Fruit fly (Drosophila melanogaster) whole organism, prepupa: Measurements from ENCODE around the gene CG31109.

Experiments used
- Blimp-1 ChIP-seq: fragments of 200-800 bp; sonication (Bioruptor generic); optimal IDR thresholded peaks from 3 replicates; lab custom pipeline; 2017; ENCODE audit warnings: missing biosample characterization, missing genetic modification characterization, mild to moderate bottlenecking, moderate library complexity, missing genetic modification reagents
- CG11294 ChIP-seq: fragments of 200-800 bp; sonication (Bioruptor generic); IDR thresholded peaks from 2 replicates; pipeline ENCODE4 v1.3.6; 2022; ENCODE audit warnings: missing biosample characterization, missing genetic modification characterization
- CG11762 ChIP-seq: fragments of 200-800 bp; sonication (Bioruptor generic); optimal IDR thresholded peaks from 3 replicates; lab custom pipeline; 2016; ENCODE audit warnings: missing biosample characterization, missing genetic modification characterization; ENCODE audit not compliant: insufficient read depth
- CG11902 ChIP-seq: fragments of 200-800 bp; sonication (Bioruptor generic); optimal IDR thresholded peaks from 3 replicates; lab custom pipeline; 2016; ENCODE audit warnings: missing biosample characterization, missing genetic modification characterization
- CG15336 ChIP-seq: fragments of 200-800 bp; sonication (Bioruptor generic); IDR thresholded peaks from 2 replicates; pipeline ENCODE4 v1.3.6; 2022; ENCODE audit warnings: missing biosample characterization, missing genetic modification characterization
- CG1621 ChIP-seq: fragments of 200-800 bp; sonication (Bioruptor generic); optimal IDR thresholded peaks from 3 replicates; lab custom pipeline; 2018; ENCODE audit warnings: missing biosample characterization, mild to moderate bottlenecking, missing genetic modification characterization
- CG16779 ChIP-seq: fragments of 200-800 bp; sonication (Bioruptor generic); optimal IDR thresholded peaks from 3 replicates; lab custom pipeline; 2017; ENCODE audit warnings: missing biosample characterization, mild to moderate bottlenecking, missing genetic modification characterization
- CG3032 ChIP-seq: fragments of 200-800 bp; optimal IDR thresholded peaks from 2 replicates; lab custom pipeline; 2019; ENCODE audit warnings: missing biosample characterization, mild to moderate bottlenecking, missing genetic modification characterization, moderate library complexity
- CG31627 ChIP-seq: fragments of 200-800 bp; sonication (Bioruptor generic); optimal IDR thresholded peaks from 3 replicates; lab custom pipeline; 2016; ENCODE audit warnings: missing biosample characterization, missing genetic modification characterization
- CG32006 ChIP-seq: fragments of 200-800 bp; sonication (Bioruptor generic); optimal IDR thresholded peaks from 3 replicates; lab custom pipeline; 2017; ENCODE audit warnings: missing biosample characterization, mild to moderate bottlenecking, missing genetic modification characterization
- CG34406 ChIP-seq: fragments of 200-800 bp; sonication (Bioruptor generic); optimal IDR thresholded peaks from 3 replicates; lab custom pipeline; 2016; ENCODE audit warnings: missing biosample characterization, missing genetic modification characterization
- CG3919 ChIP-seq: fragments of 200-800 bp; sonication (Bioruptor generic); optimal IDR thresholded peaks from 3 replicates; lab custom pipeline; 2016; ENCODE audit warnings: missing biosample characterization, missing genetic modification characterization
- CG4318 ChIP-seq: fragments of 200-800 bp; sonication (Bioruptor generic); optimal IDR thresholded peaks from 3 replicates; lab custom pipeline; 2017; ENCODE audit warnings: missing biosample characterization, mild to moderate bottlenecking, missing genetic modification characterization
- CG6163 ChIP-seq: fragments of 200-800 bp; sonication (Bioruptor generic); IDR thresholded peaks from 3 replicates; pipeline ENCODE4 v1.3.6; 2022; ENCODE audit warnings: missing biosample characterization, missing genetic modification characterization
- CG6276 ChIP-seq: fragments of 200-800 bp; sonication (Bioruptor generic); optimal IDR thresholded peaks from 2 replicates; lab custom pipeline; 2017; ENCODE audit warnings: missing biosample characterization, mild to moderate bottlenecking, missing genetic modification characterization
- CG6792 ChIP-seq: fragments of 200-800 bp; sonication (Bioruptor generic); optimal IDR thresholded peaks from 3 replicates; lab custom pipeline; 2016; ENCODE audit warnings: missing biosample characterization, missing genetic modification characterization
- CG6808 ChIP-seq: fragments of 200-800 bp; sonication (Bioruptor generic); optimal IDR thresholded peaks from 3 replicates; lab custom pipeline; 2017; ENCODE audit warnings: missing biosample characterization, missing genetic modification characterization, mild to moderate bottlenecking, moderate library complexity, missing genetic modification reagents
- CG6854 ChIP-seq: fragments of 200-800 bp; sonication (Bioruptor generic); optimal IDR thresholded peaks from 2 replicates; lab custom pipeline; 2017; ENCODE audit warnings: missing biosample characterization, mild to moderate bottlenecking, missing genetic modification characterization
- CG8119 ChIP-seq: fragments of 200-800 bp; sonication (Bioruptor generic); IDR thresholded peaks from 3 replicates; pipeline ENCODE4 v1.3.6; 2022; ENCODE audit warnings: missing biosample characterization, missing genetic modification characterization
- CG8632 ChIP-seq: fragments of 200-800 bp; sonication (Bioruptor generic); optimal IDR thresholded peaks from 3 replicates; lab custom pipeline; 2016; ENCODE audit warnings: missing biosample characterization, missing genetic modification characterization
- Eip75B ChIP-seq: fragments of 200-800 bp; sonication (Bioruptor generic); optimal IDR thresholded peaks from 3 replicates; lab custom pipeline; 2016; ENCODE audit warnings: missing biosample characterization, missing genetic modification characterization
- Eip78C ChIP-seq: fragments of 200-800 bp; sonication (Bioruptor generic); peaks from one replicate; lab custom pipeline; 2016; ENCODE audit warnings: missing biosample characterization, missing genetic modification characterization
- Ets96B ChIP-seq: fragments of 200-800 bp; optimal IDR thresholded peaks from 2 replicates; lab custom pipeline; 2019; ENCODE audit warnings: missing biosample characterization, mild to moderate bottlenecking, missing genetic modification characterization, moderate library complexity
- Gug ChIP-seq: fragments of 200-800 bp; sonication (Bioruptor generic); IDR thresholded peaks from 2 replicates; pipeline ENCODE4 v1.3.6; 2022; ENCODE audit warnings: missing biosample characterization, missing genetic modification characterization
- Hr38 ChIP-seq: sonication (Bioruptor generic); optimal IDR thresholded peaks from 2 replicates; lab custom pipeline; 2016; ENCODE audit warnings: missing biosample characterization, missing genetic modification characterization
- Hr39 ChIP-seq: fragments of 200-800 bp; sonication (Bioruptor generic); optimal IDR thresholded peaks from 2 replicates; lab custom pipeline; 2016; ENCODE audit warnings: missing biosample characterization, missing genetic modification characterization
- Hr4 ChIP-seq: fragments of 200-800 bp; sonication (Bioruptor generic); optimal IDR thresholded peaks from 3 replicates; lab custom pipeline; 2016; ENCODE audit warnings: missing biosample characterization, missing genetic modification characterization
- Lpt ChIP-seq: fragments of 200-800 bp; sonication (Bioruptor generic); optimal IDR thresholded peaks from 3 replicates; lab custom pipeline; 2016; ENCODE audit warnings: missing biosample characterization, missing genetic modification characterization
- Smox ChIP-seq: fragments of 200-800 bp; sonication (Bioruptor generic); optimal IDR thresholded peaks from 3 replicates; lab custom pipeline; 2016; ENCODE audit warnings: missing biosample characterization, missing genetic modification characterization
- Sox102F ChIP-seq: fragments of 200-800 bp; sonication (Bioruptor generic); optimal IDR thresholded peaks from 2 replicates; lab custom pipeline; 2016; ENCODE audit warnings: missing biosample characterization, mild to moderate bottlenecking, missing genetic modification characterization
- Sox14 ChIP-seq: fragments of 200-800 bp; sonication (Bioruptor generic); optimal IDR thresholded peaks from 3 replicates; lab custom pipeline; 2016; ENCODE audit warnings: missing biosample characterization, missing genetic modification characterization
- Sox15 ChIP-seq: fragments of 200-800 bp; sonication (Bioruptor generic); optimal IDR thresholded peaks from 3 replicates; lab custom pipeline; 2016; ENCODE audit warnings: missing biosample characterization, missing genetic modification characterization
- achi ChIP-seq: fragments of 200-800 bp; sonication (Bioruptor generic); optimal IDR thresholded peaks from 3 replicates; lab custom pipeline; 2016; ENCODE audit warnings: missing biosample characterization, missing genetic modification characterization
- acj6 ChIP-seq: fragments of 200-800 bp; sonication (Bioruptor generic); optimal IDR thresholded peaks from 3 replicates; lab custom pipeline; 2016; ENCODE audit warnings: missing biosample characterization, missing genetic modification characterization
- cyc ChIP-seq: fragments of 200-800 bp; sonication (Bioruptor generic); optimal IDR thresholded peaks from 3 replicates; lab custom pipeline; 2016; ENCODE audit warnings: missing biosample characterization, missing genetic modification characterization
- dac ChIP-seq: fragments of 200-800 bp; sonication (Bioruptor generic); optimal IDR thresholded peaks from 2 replicates; lab custom pipeline; 2017; ENCODE audit warnings: missing biosample characterization, mild to moderate bottlenecking, missing genetic modification characterization
- fd85E ChIP-seq: fragments of 200-800 bp; sonication (Bioruptor generic); optimal IDR thresholded peaks from 3 replicates; lab custom pipeline; 2016; ENCODE audit warnings: missing biosample characterization, missing genetic modification characterization
- fkh ChIP-seq: fragments of 200-800 bp; sonication (Bioruptor generic); optimal IDR thresholded peaks from 3 replicates; lab custom pipeline; 2017; ENCODE audit warnings: missing biosample characterization, mild to moderate bottlenecking, missing genetic modification characterization, moderate library complexity
- lz ChIP-seq: fragments of 200-800 bp; sonication (Bioruptor generic); optimal IDR thresholded peaks from 3 replicates; lab custom pipeline; 2016; ENCODE audit warnings: missing biosample characterization, missing genetic modification characterization
- net ChIP-seq: fragments of 200-800 bp; sonication (Bioruptor generic); optimal IDR thresholded peaks from 3 replicates; lab custom pipeline; 2016; ENCODE audit warnings: missing biosample characterization, missing genetic modification characterization
- salr ChIP-seq, 2 experiments: fragments of 200-800 bp; sonication (Bioruptor generic); optimal IDR thresholded peaks; 3 replicates each; lab custom pipeline; 2016 to 2018; ENCODE audit warnings: missing biosample characterization in 2 of 2, missing genetic modification characterization in 2 of 2, mild to moderate bottlenecking in 1 of 2
- ss ChIP-seq, 2 experiments: fragments of 200-800 bp; sonication (Bioruptor generic); optimal IDR thresholded peaks; 2 replicates in 1 of 2; 3 replicates in 1 of 2; lab custom pipeline; 2017 to 2018; ENCODE audit warnings: mild to moderate bottlenecking in 2 of 2, missing biosample characterization in 2 of 2, missing genetic modification characterization in 2 of 2, moderate library complexity in 1 of 2
- svp ChIP-seq: fragments of 200-800 bp; sonication (Bioruptor generic); peaks from one replicate; lab custom pipeline; 2016; ENCODE audit warnings: missing biosample characterization, missing genetic modification characterization
- topi ChIP-seq: fragments of 200-800 bp; sonication (Bioruptor generic); optimal IDR thresholded peaks from 3 replicates; lab custom pipeline; 2016; ENCODE audit warnings: missing biosample characterization, missing genetic modification characterization

Gene CG31109

DNA sequence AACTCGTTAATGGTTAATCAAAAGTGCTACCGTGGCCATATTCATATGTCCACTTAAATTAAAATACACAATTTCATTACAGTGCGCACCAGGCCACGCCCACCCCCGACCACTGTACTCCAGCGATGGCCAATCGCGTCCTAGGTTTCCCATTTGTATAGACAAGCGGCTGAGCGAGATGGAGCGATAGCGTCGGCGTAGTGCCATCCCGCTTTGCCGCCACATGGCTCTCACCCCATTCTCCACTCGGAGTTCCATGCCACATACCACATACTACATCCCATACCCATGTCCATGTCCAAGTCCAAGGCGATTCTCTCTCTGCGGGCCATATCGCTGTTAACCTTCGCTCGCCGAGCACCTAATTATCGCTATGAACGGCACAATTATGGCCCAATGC lies 26.0 kb upstream of the CG31109 start:
- TF ChIP-seq cyc (GFP tag; lab: Kevin White, UChicago) (no peak), ss (GFP tag; optimal IDR thresholded peaks at IDR 0.05; lab: Kevin White, UChicago) (no peak), CG3032 (tag; lab: Kevin White, UChicago) (no peak), dac (GFP tag; lab: Kevin White, UChicago) (no peak), Eip75B (no peak), Smox (no peak), fkh (peak; percentile 93), acj6 (GFP tag; lab: Kevin White, UChicago) (no peak), Ets96B (tag; lab: Kevin White, UChicago) (no peak), fd85E (GFP tag; lab: Kevin White, UChicago) (no peak), Eip78C (GFP tag; lab: Kevin White, UChicago) (peak; percentile 52), lz (no peak)

DNA sequence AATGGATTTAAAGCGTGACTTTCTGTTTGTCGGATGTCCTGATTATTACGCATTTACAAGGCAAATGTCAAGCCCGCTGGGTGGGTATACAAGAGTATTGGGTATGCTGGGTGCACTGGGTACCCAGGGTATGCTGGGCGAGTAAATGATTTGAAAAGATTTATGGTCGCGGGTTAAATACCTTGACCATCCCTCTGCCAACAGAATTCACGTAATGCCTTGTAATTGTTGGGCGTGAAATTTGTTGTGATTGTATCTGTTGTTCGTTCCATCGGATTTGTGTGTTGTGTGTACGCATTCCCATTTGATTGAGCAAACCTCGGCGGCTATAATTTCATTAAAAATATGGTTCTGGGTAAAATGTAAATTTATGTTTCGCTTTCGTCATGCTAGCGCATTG lies 24.2 kb upstream of the CG31109 start:
- TF ChIP-seq CG34406 (GFP tag; lab: Kevin White, UChicago) (no peak), CG6163 (no peak), Hr38 (GFP tag; lab: Kevin White, UChicago) (no peak), Sox14 (GFP tag; lab: Kevin White, UChicago) (no peak), CG8119 (no peak), acj6 (GFP tag; lab: Kevin White, UChicago) (no peak), CG4318 (GFP tag; lab: Kevin White, UChicago) (no peak), Smox (no peak)

DNA sequence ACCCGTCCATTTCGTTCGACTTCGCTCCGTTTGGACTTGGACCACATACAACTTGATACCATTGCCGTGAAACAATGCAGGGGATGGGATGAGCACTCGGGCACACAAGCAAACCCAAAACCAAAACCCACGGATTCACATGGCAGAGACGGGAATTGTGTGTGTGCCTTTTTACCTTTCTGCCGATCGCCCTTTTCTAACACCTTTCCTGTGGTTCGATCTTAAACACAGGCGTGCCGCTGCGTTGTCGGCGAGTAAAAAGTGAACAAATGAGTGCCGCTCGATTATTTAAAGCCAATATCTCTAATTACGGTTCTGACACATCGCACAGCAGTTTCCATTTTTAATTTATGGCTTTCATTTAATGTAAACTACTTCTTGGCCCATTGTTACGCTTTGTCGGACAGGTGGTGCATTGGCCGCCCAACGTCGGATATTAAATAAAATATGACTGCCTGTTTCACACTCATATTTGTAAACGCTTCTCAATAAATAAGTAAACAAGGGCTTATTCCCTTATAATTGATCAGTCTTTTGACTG lies 22.9 kb upstream of the CG31109 start:
- no peak for TF ChIP-seq Ets96B (tag; lab: Kevin White, UChicago)
- TF ChIP-seq Lpt (GFP tag; lab: Kevin White, UChicago), result no peak
- no peak for TF ChIP-seq Eip75B
- TF ChIP-seq fd85E (GFP tag; lab: Kevin White, UChicago), result no peak
- no peak for TF ChIP-seq Gug
- TF ChIP-seq achi (GFP tag; lab: Kevin White, UChicago), result no peak
- TF ChIP-seq CG4318 (GFP tag; lab: Kevin White, UChicago), result no peak
- TF ChIP-seq CG11762 (GFP tag; lab: Kevin White, UChicago), result no peak
- no peak for TF ChIP-seq CG31627 (GFP tag; lab: Kevin White, UChicago)
- TF ChIP-seq CG34406 (GFP tag; lab: Kevin White, UChicago), result no peak
- TF ChIP-seq lz, result no peak
- no peak for TF ChIP-seq Sox102F
- no peak for TF ChIP-seq CG6854
- no peak for TF ChIP-seq Sox15 (GFP tag; lab: Kevin White, UChicago)
- no peak for TF ChIP-seq CG6792 (GFP tag; lab: Kevin White, UChicago)
- no peak for TF ChIP-seq fkh

DNA sequence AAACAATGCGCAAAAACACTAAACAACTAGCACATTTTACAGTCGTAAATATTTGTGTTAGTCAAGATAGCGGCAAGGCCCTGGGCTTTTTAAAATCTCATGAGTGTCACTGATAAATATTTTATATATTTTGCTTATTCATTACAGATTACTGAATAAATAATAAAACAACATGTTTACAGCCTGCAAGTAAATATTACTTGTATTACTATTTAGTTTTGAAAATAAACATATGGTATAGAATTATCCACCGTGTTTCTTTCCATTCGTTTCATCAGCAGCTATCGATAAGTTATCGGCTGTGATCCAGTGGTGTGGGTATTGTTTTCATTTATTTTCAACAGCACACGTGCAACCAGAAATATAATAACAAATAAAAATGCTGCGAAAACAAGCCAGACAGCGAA lies 20.1 kb upstream of the CG31109 start, which contains the start of the genes shams and CG11920:
Gene shams (minus strand): TSS at position 50 of the 407 bp plus-strand sequence.
Gene CG11920 (plus strand): TSS at position 320 of the 407 bp plus-strand sequence.
- TF ChIP-seq CG6276 (GFP tag; lab: Kevin White, UChicago), result no peak
- TF ChIP-seq Hr4 (GFP tag; lab: Kevin White, UChicago), result no peak
- no peak for TF ChIP-seq salr (GFP tag; optimal IDR thresholded peaks at IDR 0.05; lab: Kevin White, UChicago)
- peak; percentile 27 for TF ChIP-seq Sox14 (GFP tag; lab: Kevin White, UChicago)
- no peak for TF ChIP-seq CG8632 (GFP tag; lab: Kevin White, UChicago)
- no peak for TF ChIP-seq Ets96B (tag; lab: Kevin White, UChicago)
- no peak for TF ChIP-seq lz
- no peak for TF ChIP-seq CG1621
- no peak for TF ChIP-seq CG32006 (GFP tag; lab: Kevin White, UChicago)
- no peak for TF ChIP-seq Hr38 (GFP tag; lab: Kevin White, UChicago)
- TF ChIP-seq CG4318 (GFP tag; lab: Kevin White, UChicago), result no peak
- TF ChIP-seq acj6 (GFP tag; lab: Kevin White, UChicago), result peak; percentile 3
- TF ChIP-seq topi (GFP tag; lab: Kevin White, UChicago), result peak; percentile 11
- no peak for TF ChIP-seq CG6854
- TF ChIP-seq CG11762 (GFP tag; lab: Kevin White, UChicago), result no peak
- TF ChIP-seq Sox15 (GFP tag; lab: Kevin White, UChicago), result no peak
- TF ChIP-seq Eip75B, result peak; percentile 34
- no peak for TF ChIP-seq Blimp-1
- TF ChIP-seq CG11294 (GFP tag; lab: Robert Waterston, UW), result no peak
- peak; percentile 13 for TF ChIP-seq CG3032 (tag; lab: Kevin White, UChicago)
- no peak for TF ChIP-seq net
- no peak for TF ChIP-seq CG6792 (GFP tag; lab: Kevin White, UChicago)
- no peak for TF ChIP-seq svp
- no peak for TF ChIP-seq CG15336 (GFP tag; lab: Robert Waterston, UW)
- peak; percentile 82 for TF ChIP-seq Eip78C (GFP tag; lab: Kevin White, UChicago)
- no peak for TF ChIP-seq CG3919
- no peak for TF ChIP-seq Hr39 (GFP tag; lab: Kevin White, UChicago)
- TF ChIP-seq CG8119, result no peak
- TF ChIP-seq CG11902, result no peak
- TF ChIP-seq fd85E (GFP tag; lab: Kevin White, UChicago), result no peak
- no peak for TF ChIP-seq CG6163
- no peak for TF ChIP-seq CG6808 (GFP tag; lab: Kevin White, UChicago)
- TF ChIP-seq CG16779, result no peak
